Fruit fly (Drosophila melanogaster): ENCODE measurements around the gene Septin4.

Septin4 gene

dm6 chrX:16640260-16641100 is 54.5 kb downstream of the Septin4 start, which contains the start of the genes SNRPG and mthl1 (continued):
- TF ChIP-seq klu (GFP tag; IDR thresholded peaks at IDR 0.05) (peak; percentile 89), CG12769 (tag; optimal IDR thresholded peaks at IDR 0.05) (peak; percentile 72), Dp (GFP tag; optimal IDR thresholded peaks at IDR 0.05) (peak; percentile 62), sc (optimal IDR thresholded peaks at IDR 0.05) (no peak), sc (GFP tag; optimal IDR thresholded peaks at IDR 0.05) (peak; percentile 25), Elba2 (GFP tag; optimal IDR thresholded peaks at IDR 0.05) (no peak), unc-4 (GFP tag; IDR thresholded peaks at IDR 0.05; ENCODE audit: partially characterized antibody) (peak; percentile 64), CG3281 (GFP tag; optimal IDR thresholded peaks at IDR 0.05) (peak; percentile 53), Dad (GFP tag; optimal IDR thresholded peaks at IDR 0.05) (peak; percentile 70), unpg (GFP tag; optimal IDR thresholded peaks at IDR 0.05) (peak; percentile 65), Camta (GFP tag; optimal IDR thresholded peaks at IDR 0.05) (no peak), Dref (GFP tag; IDR thresholded peaks at IDR 0.05) (peak; percentile 53), CG17361 (GFP tag; IDR thresholded peaks at IDR 0.05) (peak; percentile 92), ERR (GFP tag; optimal IDR thresholded peaks at IDR 0.05) (no peak), CG6272 (GFP tag; IDR thresholded peaks at IDR 0.05) (peak; percentile 90), Lhr (GFP tag; optimal IDR thresholded peaks at IDR 0.05) (peak; percentile 86), CG11247 (GFP tag; IDR thresholded peaks at IDR 0.05) (peak; percentile 91), CG1529 (GFP tag; optimal IDR thresholded peaks at IDR 0.05) (peak; percentile 21), Hmx (GFP tag; optimal IDR thresholded peaks at IDR 0.05) (peak; percentile 18), CG11085 (GFP tag; IDR thresholded peaks at IDR 0.05) (peak; percentile 87), CG10274 (GFP tag; optimal IDR thresholded peaks at IDR 0.05) (peak; percentile 24), CG1602 (GFP tag; optimal IDR thresholded peaks at IDR 0.05) (peak; percentile 80), Nf-YB (GFP tag; optimal IDR thresholded peaks at IDR 0.05) (no peak), eyg (GFP tag; optimal IDR thresholded peaks at IDR 0.05) (peak; percentile 43), odd (GFP tag; optimal IDR thresholded peaks at IDR 0.05) (no peak), CG6654 (GFP tag; optimal IDR thresholded peaks at IDR 0.05) (peak; percentile 24), wor (GFP tag; IDR thresholded peaks at IDR 0.05) (peak; percentile 86), CG3726 (GFP tag; IDR thresholded peaks at IDR 0.05) (peak; percentile 91), Antp (GFP tag; optimal IDR thresholded peaks at IDR 0.05) (peak; percentile 73), dmrt11E (tag; optimal IDR thresholded peaks at IDR 0.05) (peak; percentile 64), CG5245 (GFP tag; optimal IDR thresholded peaks at IDR 0.05) (peak; percentile 57), mld (GFP tag; IDR thresholded peaks at IDR 0.05; ENCODE audit: partially characterized antibody) (no peak), CG4404 (GFP tag; IDR thresholded peaks at IDR 0.05) (peak; percentile 86), Dfd (GFP tag; optimal IDR thresholded peaks at IDR 0.05) (peak in 1 of 2 experiments; percentile 65), bigmax (GFP tag; optimal IDR thresholded peaks at IDR 0.05) (no peak), Sin3A (optimal IDR thresholded peaks at IDR 0.05) (peak; percentile 74), B-H1 (GFP tag; IDR thresholded peaks at IDR 0.05) (peak; percentile 88), CG42726 (GFP tag; IDR thresholded peaks at IDR 0.05; ENCODE audit: partially characterized antibody) (peak; percentile 80), CG2199 (GFP tag; IDR thresholded peaks at IDR 0.05) (peak; percentile 72; the same call in 1 of the 3 replicates), NC2β (GFP tag; optimal IDR thresholded peaks at IDR 0.05) (peak; percentile 74), sna (GFP tag; IDR thresholded peaks at IDR 0.05; ENCODE audit: partially characterized antibody) (peak; percentile 36; the same call in 1 of the 2 replicates), H15 (GFP tag; IDR thresholded peaks at IDR 0.05) (peak; percentile 91), slp2 (GFP tag; optimal IDR thresholded peaks at IDR 0.05) (peak; percentile 1), ash1 (GFP tag; optimal IDR thresholded peaks at IDR 0.05) (no peak), CG2120 (GFP tag; optimal IDR thresholded peaks at IDR 0.05) (peak; percentile 92), NFAT (GFP tag; IDR thresholded peaks at IDR 0.05) (peak; percentile 96), CG2116 (GFP tag; optimal IDR thresholded peaks at IDR 0.05) (peak; percentile 70), CG2202 (tag; optimal IDR thresholded peaks at IDR 0.05) (no peak), NfI (GFP tag; optimal IDR thresholded peaks at IDR 0.05) (peak; percentile 79), HmgZ (tag; optimal IDR thresholded peaks at IDR 0.05) (peak; percentile 37)

Data from whole organism, embryonic.